Worm (Caenorhabditis elegans) whole organism, L2 larva: ENCODE measurements around the gene pycr-4.

ENCODE experiments used
- ama-1 ChIP-seq: fragments of 150-350 bp; optimal IDR thresholded peaks from 2 replicates; lab custom pipeline; 2018; ENCODE audit warnings: inconsistent platforms
- lin-13 ChIP-seq: fragments of 150-350 bp; optimal IDR thresholded peaks from 2 replicates; lab custom pipeline; 2014; ENCODE audit warnings: missing biosample characterization, missing genetic modification reagents, missing genetic modification characterization
- lin-39 ChIP-seq: fragments of 150-350 bp; optimal IDR thresholded peaks from 2 replicates; lab custom pipeline; 2014; ENCODE audit warnings: missing biosample characterization, missing genetic modification reagents, missing genetic modification characterization
- nhr-11 ChIP-seq: fragments of 150-350 bp; optimal IDR thresholded peaks from 2 replicates; lab custom pipeline; 2014; ENCODE audit warnings: missing biosample characterization, missing genetic modification characterization
- nhr-77 ChIP-seq: fragments of 150-350 bp; optimal IDR thresholded peaks from 2 replicates; lab custom pipeline; 2014; ENCODE audit warnings: missing biosample characterization, missing genetic modification characterization
- skn-1 ChIP-seq: sonication (generic microtip); optimal IDR thresholded peaks from 2 replicates; lab custom pipeline; 2017; ENCODE audit warnings: missing biosample characterization, missing genetic modification characterization

- no peak for TF ChIP-seq nhr-77 (tag; lab: Kevin White, UChicago)
- TF ChIP-seq lin-13: no peak
- TF ChIP-seq lin-39 (tag; lab: Kevin White, UChicago): no peak
- TF ChIP-seq skn-1 (tag; lab: Kevin White, UChicago): no peak
- TF ChIP-seq nhr-11 (tag; lab: Kevin White, UChicago): no peak
- no peak for TF ChIP-seq ama-1 (lab: Kevin White, UChicago)
These were observed 25.8 kb downstream of the pycr-4 start, which contains the start of gene tes-1 for ce11 chrIV:7451345-7451744.
